Fruit fly (Drosophila melanogaster): ENCODE measurements around the gene CG7231.

CG7231 gene

dm6 chr2L:8000578-8001040 is 16.9 kb downstream of the CG7231 start:
- no peak for TF ChIP-seq CG17801 (GFP tag; optimal IDR thresholded peaks at IDR 0.05; ENCODE audit: partially characterized antibody)

- TF ChIP-seq CG17801 (GFP tag; optimal IDR thresholded peaks at IDR 0.05; ENCODE audit: partially characterized antibody) = peak; percentile 32
These were observed 18.2 kb downstream of the CG7231 start for dm6 chr2L:8001694-8002627.

- no peak for TF ChIP-seq CG17801 (GFP tag; optimal IDR thresholded peaks at IDR 0.05; ENCODE audit: partially characterized antibody)
These were observed 20.3 kb downstream of the CG7231 start, which contains the start of gene Wwox for dm6 chr2L:8004072-8004471. TSS of gene Wwox (minus strand) at chr2L:8004286.

dm6 chr2L:8006038-8006437 is 22.3 kb downstream of the CG7231 start:
- no peak for TF ChIP-seq CG17801 (GFP tag; optimal IDR thresholded peaks at IDR 0.05; ENCODE audit: partially characterized antibody)

dm6 chr2L:8007160-8007876 is 23.6 kb downstream of the CG7231 start, which contains the start of gene Spn28Dc:
TSS of gene Spn28Dc (minus strand) at chr2L:8007210.
- TF ChIP-seq CG17801 (GFP tag; optimal IDR thresholded peaks at IDR 0.05; ENCODE audit: partially characterized antibody) = no peak

- no peak for TF ChIP-seq CG17801 (GFP tag; optimal IDR thresholded peaks at IDR 0.05; ENCODE audit: partially characterized antibody)
These were observed 25.8 kb downstream of the CG7231 start, which contains the start of gene CG12560 for dm6 chr2L:8009283-8010211. TSS of gene CG12560 (minus strand) at chr2L:8009477.

dm6 chr2L:8010602-8011455 is 27.1 kb downstream of the CG7231 start, which contains the start of the genes Glyat and Tg:
TSS of gene Glyat (minus strand) at chr2L:8010652.
TSS of gene Tg (plus strand) at chr2L:8011405.
- no peak for TF ChIP-seq CG17801 (GFP tag; optimal IDR thresholded peaks at IDR 0.05; ENCODE audit: partially characterized antibody)

- TF ChIP-seq CG17801 (GFP tag; optimal IDR thresholded peaks at IDR 0.05; ENCODE audit: partially characterized antibody) = no peak
These were observed 28.8 kb downstream of the CG7231 start for dm6 chr2L:8012551-8012950.

dm6 chr2L:8024325-8024724 is 40.6 kb downstream of the CG7231 start:
- no peak for TF ChIP-seq CG17801 (GFP tag; optimal IDR thresholded peaks at IDR 0.05; ENCODE audit: partially characterized antibody)

dm6 chr2L:8029160-8029852 is 45.6 kb downstream of the CG7231 start, which contains the start of gene baf:
TSS of gene baf (plus strand) at chr2L:8029462.
- TF ChIP-seq CG17801 (GFP tag; optimal IDR thresholded peaks at IDR 0.05; ENCODE audit: partially characterized antibody) = no peak

- TF ChIP-seq CG17801 (GFP tag; optimal IDR thresholded peaks at IDR 0.05; ENCODE audit: partially characterized antibody) = no peak
These were observed 46.4 kb downstream of the CG7231 start for dm6 chr2L:8030102-8030501.

- no peak for TF ChIP-seq CG17801 (GFP tag; optimal IDR thresholded peaks at IDR 0.05; ENCODE audit: partially characterized antibody)
These were observed 47.0 kb downstream of the CG7231 start, which contains the start of gene Cka for dm6 chr2L:8030693-8031210. TSS of gene Cka (plus strand) at chr2L:8030721.

- TF ChIP-seq CG17801 (GFP tag; optimal IDR thresholded peaks at IDR 0.05; ENCODE audit: partially characterized antibody) = peak; percentile 42
These were observed 47.8 kb downstream of the CG7231 start for dm6 chr2L:8031588-8031987.
